Worm (Caenorhabditis elegans): Measurements from ENCODE around the gene C50F4.4.

The C50F4.4 gene

ce11 chrV:9556668-9557067, 20.1 kb downstream of the C50F4.4 start:
- TF ChIP-seq elt-1 (tag; optimal IDR thresholded peaks at IDR 0.05): no peak
- no peak for TF ChIP-seq aly-2 (tag; optimal IDR thresholded peaks at IDR 0.05)
- TF ChIP-seq zag-1 (tag; optimal IDR thresholded peaks at IDR 0.05): no peak
- TF ChIP-seq unc-62 (GFP tag; optimal IDR thresholded peaks at IDR 0.05): no peak
- no peak for TF ChIP-seq R02D3.7 (tag; optimal IDR thresholded peaks at IDR 0.05)
- TF ChIP-seq ceh-82 (tag; optimal IDR thresholded peaks at IDR 0.05): no peak
- no peak for TF ChIP-seq ztf-4 (tag; optimal IDR thresholded peaks at IDR 0.05)
- TF ChIP-seq mdl-1 (tag; optimal IDR thresholded peaks at IDR 0.05): no peak
- TF ChIP-seq nhr-23 (tag; optimal IDR thresholded peaks at IDR 0.05): no peak
- TF ChIP-seq nhr-28 (tag; optimal IDR thresholded peaks at IDR 0.05): no peak
- TF ChIP-seq nhr-77 (tag; optimal IDR thresholded peaks at IDR 0.05): no peak
- TF ChIP-seq hmg-11 (tag; optimal IDR thresholded peaks at IDR 0.05): no peak

- no peak for TF ChIP-seq nhr-43 (tag; optimal IDR thresholded peaks at IDR 0.05; ENCODE audit: poor library complexity, severe bottlenecking)
- TF ChIP-seq elt-2 (tag; optimal IDR thresholded peaks at IDR 0.05): no peak
- no peak for TF ChIP-seq daf-12 (tag; optimal IDR thresholded peaks at IDR 0.05)
- no peak for TF ChIP-seq nhr-28 (tag; optimal IDR thresholded peaks at IDR 0.05)
- TF ChIP-seq nhr-237 (tag; optimal IDR thresholded peaks at IDR 0.05): no peak
- TF ChIP-seq elt-1 (tag; optimal IDR thresholded peaks at IDR 0.05): no peak
- peak; percentile 73 for TF ChIP-seq hmg-11 (tag; optimal IDR thresholded peaks at IDR 0.05)
- TF ChIP-seq mml-1 (tag; optimal IDR thresholded peaks at IDR 0.05): no peak
- TF ChIP-seq ceh-28 (tag; optimal IDR thresholded peaks at IDR 0.05): peak; percentile 61
- no peak for TF ChIP-seq egl-27 (tag; optimal IDR thresholded peaks at IDR 0.05)
- TF ChIP-seq nhr-25 (tag; optimal IDR thresholded peaks at IDR 0.05): no peak
- no peak for TF ChIP-seq aly-2 (tag; optimal IDR thresholded peaks at IDR 0.05)
- TF ChIP-seq ztf-11 (tag; optimal IDR thresholded peaks at IDR 0.05): no peak
- no peak for TF ChIP-seq nhr-76 (tag; optimal IDR thresholded peaks at IDR 0.05)
- TF ChIP-seq pqm-1 (tag; optimal IDR thresholded peaks at IDR 0.05): no peak
- TF ChIP-seq egl-5 (tag; optimal IDR thresholded peaks at IDR 0.05): no peak
- TF ChIP-seq ztf-4 (tag; optimal IDR thresholded peaks at IDR 0.05): no peak
- TF ChIP-seq zag-1 (tag; optimal IDR thresholded peaks at IDR 0.05): no peak
- no peak for TF ChIP-seq ceh-16 (tag; optimal IDR thresholded peaks at IDR 0.05)
- TF ChIP-seq fos-1 (tag; optimal IDR thresholded peaks at IDR 0.05): no peak
- TF ChIP-seq tbx-2 (tag; optimal IDR thresholded peaks at IDR 0.05): peak; percentile 33
- peak; percentile 43 for TF ChIP-seq lin-15B (tag; optimal IDR thresholded peaks at IDR 0.05)
- no peak for TF ChIP-seq fkh-2 (tag; optimal IDR thresholded peaks at IDR 0.05)
- peak; percentile 24 for TF ChIP-seq snpc-4 (tag; optimal IDR thresholded peaks at IDR 0.05)
- no peak for TF ChIP-seq elt-3 (tag; optimal IDR thresholded peaks at IDR 0.05)
- no peak for TF ChIP-seq R02D3.7 (tag; optimal IDR thresholded peaks at IDR 0.05)
- TF ChIP-seq nhr-12 (tag; optimal IDR thresholded peaks at IDR 0.05): no peak
- TF ChIP-seq fkh-10 (GFP tag; optimal IDR thresholded peaks at IDR 0.05): peak; percentile 80
- peak; percentile 45 for TF ChIP-seq mdl-1 (tag; optimal IDR thresholded peaks at IDR 0.05)
- TF ChIP-seq lsy-12 (tag; optimal IDR thresholded peaks at IDR 0.05): no peak
- no peak for TF ChIP-seq ceh-82 (tag; optimal IDR thresholded peaks at IDR 0.05)
- TF ChIP-seq nhr-67 (tag; optimal IDR thresholded peaks at IDR 0.05): no peak
- TF ChIP-seq nhr-11 (tag; optimal IDR thresholded peaks at IDR 0.05): no peak
- TF ChIP-seq unc-62 (GFP tag; optimal IDR thresholded peaks at IDR 0.05): peak; percentile 16
- no peak for TF ChIP-seq nhr-77 (tag; optimal IDR thresholded peaks at IDR 0.05)
- TF ChIP-seq ZK546.5 (tag; optimal IDR thresholded peaks at IDR 0.05): no peak
- TF ChIP-seq ceh-9 (tag; optimal IDR thresholded peaks at IDR 0.05): no peak
- TF ChIP-seq ama-1 (optimal IDR thresholded peaks at IDR 0.05): no peak
- no peak for TF ChIP-seq pha-4 (tag; optimal IDR thresholded peaks at IDR 0.05)
- TF ChIP-seq unc-39 (tag; optimal IDR thresholded peaks at IDR 0.05): no peak
- peak; percentile 86 for TF ChIP-seq nfya-1 (tag; optimal IDR thresholded peaks at IDR 0.05; ENCODE audit: insufficient read depth)
- TF ChIP-seq skn-1 (tag; optimal IDR thresholded peaks at IDR 0.05): peak; percentile 35
- no peak for TF ChIP-seq eor-1 (tag; optimal IDR thresholded peaks at IDR 0.05)
- peak; percentile 73 for TF ChIP-seq lin-39 (tag; optimal IDR thresholded peaks at IDR 0.05)
- TF ChIP-seq jun-1 (tag; optimal IDR thresholded peaks at IDR 0.05): no peak
- peak; percentile 43 for TF ChIP-seq sea-2 (GFP tag; optimal IDR thresholded peaks at IDR 0.05)
- no peak for TF ChIP-seq nhr-23 (tag; optimal IDR thresholded peaks at IDR 0.05)
Observed at ce11 chrV:9561624-9562179, 25.1 kb downstream of the C50F4.4 start, which contains the start of gene rgef-1. Gene rgef-1, minus strand, starts transcription at chrV:9561674.
